Worm (Caenorhabditis elegans): ENCODE results near the gene asna-1.

DNA sequence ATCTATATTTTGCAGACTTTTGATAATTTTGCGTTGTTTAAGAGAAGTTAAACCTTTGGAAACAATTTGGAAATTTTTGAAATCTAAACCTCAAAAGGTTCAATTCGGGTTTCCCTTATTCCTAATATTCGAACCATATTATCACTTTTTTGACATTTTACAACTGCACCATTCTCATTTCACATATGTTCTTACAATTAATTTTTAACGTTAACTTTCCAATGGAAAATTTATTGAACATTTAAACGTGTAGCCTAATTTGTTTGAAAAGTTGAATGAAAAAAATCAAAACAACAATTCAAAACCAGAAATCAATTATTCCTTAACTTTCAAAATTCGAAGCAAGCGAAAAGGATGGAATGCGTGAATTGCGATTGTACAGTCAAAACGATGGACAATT is 29.1 kb downstream of the asna-1 start, which contains the start of gene ZK637.12:
- no peak for TF ChIP-seq T26A5.8 (tag; optimal IDR thresholded peaks at IDR 0.05)
- no peak for TF ChIP-seq snpc-3.4 (tag; optimal IDR thresholded peaks at IDR 0.05)
- TF ChIP-seq him-1 (tag; optimal IDR thresholded peaks at IDR 0.05) = no peak
- no peak for TF ChIP-seq hsf-1 (GFP tag; IDR thresholded peaks at IDR 0.05)
- no peak for TF ChIP-seq nhr-90 (tag; optimal IDR thresholded peaks at IDR 0.05)
- no peak for TF ChIP-seq hmg-1.2 (GFP tag; IDR thresholded peaks at IDR 0.05)
- no peak for TF ChIP-seq ztf-22 (GFP tag; optimal IDR thresholded peaks at IDR 0.05)
- TF ChIP-seq nfya-1 (tag; optimal IDR thresholded peaks at IDR 0.05; ENCODE audit: borderline replicate concordance, insufficient read depth) = no peak
- no peak for TF ChIP-seq pha-4 (tag; optimal IDR thresholded peaks at IDR 0.05)
